Fruit fly (Drosophila melanogaster) whole organism, prepupa: ENCODE measurements around the gene CG42579.

Experiments
- Blimp-1 ChIP-seq: fragments of 200-800 bp; sonication (Bioruptor generic); optimal IDR thresholded peaks from 3 replicates; lab custom pipeline; 2017; ENCODE audit warnings: missing biosample characterization, missing genetic modification characterization, mild to moderate bottlenecking, moderate library complexity, missing genetic modification reagents
- CG11294 ChIP-seq: fragments of 200-800 bp; sonication (Bioruptor generic); IDR thresholded peaks from 2 replicates; pipeline ENCODE4 v1.3.6; 2022; ENCODE audit warnings: missing biosample characterization, missing genetic modification characterization
- CG11762 ChIP-seq: fragments of 200-800 bp; sonication (Bioruptor generic); optimal IDR thresholded peaks from 3 replicates; lab custom pipeline; 2016; ENCODE audit warnings: missing biosample characterization, missing genetic modification characterization; ENCODE audit not compliant: insufficient read depth
- CG11902 ChIP-seq: fragments of 200-800 bp; sonication (Bioruptor generic); optimal IDR thresholded peaks from 3 replicates; lab custom pipeline; 2016; ENCODE audit warnings: missing biosample characterization, missing genetic modification characterization
- CG16779 ChIP-seq: fragments of 200-800 bp; sonication (Bioruptor generic); optimal IDR thresholded peaks from 3 replicates; lab custom pipeline; 2017; ENCODE audit warnings: missing biosample characterization, mild to moderate bottlenecking, missing genetic modification characterization
- CG31627 ChIP-seq: fragments of 200-800 bp; sonication (Bioruptor generic); optimal IDR thresholded peaks from 3 replicates; lab custom pipeline; 2016; ENCODE audit warnings: missing biosample characterization, missing genetic modification characterization
- CG32006 ChIP-seq: fragments of 200-800 bp; sonication (Bioruptor generic); optimal IDR thresholded peaks from 3 replicates; lab custom pipeline; 2017; ENCODE audit warnings: missing biosample characterization, mild to moderate bottlenecking, missing genetic modification characterization
- CG34406 ChIP-seq: fragments of 200-800 bp; sonication (Bioruptor generic); optimal IDR thresholded peaks from 3 replicates; lab custom pipeline; 2016; ENCODE audit warnings: missing biosample characterization, missing genetic modification characterization
- CG3919 ChIP-seq: fragments of 200-800 bp; sonication (Bioruptor generic); optimal IDR thresholded peaks from 3 replicates; lab custom pipeline; 2016; ENCODE audit warnings: missing biosample characterization, missing genetic modification characterization
- CG4318 ChIP-seq: fragments of 200-800 bp; sonication (Bioruptor generic); optimal IDR thresholded peaks from 3 replicates; lab custom pipeline; 2017; ENCODE audit warnings: missing biosample characterization, mild to moderate bottlenecking, missing genetic modification characterization
- CG6163 ChIP-seq: fragments of 200-800 bp; sonication (Bioruptor generic); IDR thresholded peaks from 3 replicates; pipeline ENCODE4 v1.3.6; 2022; ENCODE audit warnings: missing biosample characterization, missing genetic modification characterization
- CG6276 ChIP-seq: fragments of 200-800 bp; sonication (Bioruptor generic); optimal IDR thresholded peaks from 2 replicates; lab custom pipeline; 2017; ENCODE audit warnings: missing biosample characterization, mild to moderate bottlenecking, missing genetic modification characterization
- CG6792 ChIP-seq: fragments of 200-800 bp; sonication (Bioruptor generic); optimal IDR thresholded peaks from 3 replicates; lab custom pipeline; 2016; ENCODE audit warnings: missing biosample characterization, missing genetic modification characterization
- CG6808 ChIP-seq: fragments of 200-800 bp; sonication (Bioruptor generic); optimal IDR thresholded peaks from 3 replicates; lab custom pipeline; 2017; ENCODE audit warnings: missing biosample characterization, missing genetic modification characterization, mild to moderate bottlenecking, moderate library complexity, missing genetic modification reagents
- CG6854 ChIP-seq: fragments of 200-800 bp; sonication (Bioruptor generic); optimal IDR thresholded peaks from 2 replicates; lab custom pipeline; 2017; ENCODE audit warnings: missing biosample characterization, mild to moderate bottlenecking, missing genetic modification characterization
- CG7368 ChIP-seq: fragments of 200-800 bp; sonication (Bioruptor generic); optimal IDR thresholded peaks from 3 replicates; lab custom pipeline; 2016; ENCODE audit warnings: missing biosample characterization, missing genetic modification characterization
- CG8119 ChIP-seq: fragments of 200-800 bp; sonication (Bioruptor generic); IDR thresholded peaks from 3 replicates; pipeline ENCODE4 v1.3.6; 2022; ENCODE audit warnings: missing biosample characterization, missing genetic modification characterization
- CG8319 ChIP-seq: fragments of 200-800 bp; sonication (Bioruptor generic); optimal IDR thresholded peaks from 3 replicates; lab custom pipeline; 2016; ENCODE audit warnings: missing biosample characterization, missing genetic modification characterization
- CG9139 ChIP-seq: fragments of 200-800 bp; sonication (Bioruptor generic); optimal IDR thresholded peaks from 3 replicates; lab custom pipeline; 2017; ENCODE audit warnings: missing biosample characterization, mild to moderate bottlenecking, missing genetic modification characterization
- Eip75B ChIP-seq: fragments of 200-800 bp; sonication (Bioruptor generic); optimal IDR thresholded peaks from 3 replicates; lab custom pipeline; 2016; ENCODE audit warnings: missing biosample characterization, missing genetic modification characterization
- Eip78C ChIP-seq: fragments of 200-800 bp; sonication (Bioruptor generic); peaks from one replicate; lab custom pipeline; 2016; ENCODE audit warnings: missing biosample characterization, missing genetic modification characterization
- Gug ChIP-seq: fragments of 200-800 bp; sonication (Bioruptor generic); IDR thresholded peaks from 2 replicates; pipeline ENCODE4 v1.3.6; 2022; ENCODE audit warnings: missing biosample characterization, missing genetic modification characterization
- Hr39 ChIP-seq: fragments of 200-800 bp; sonication (Bioruptor generic); optimal IDR thresholded peaks from 2 replicates; lab custom pipeline; 2016; ENCODE audit warnings: missing biosample characterization, missing genetic modification characterization
- Met ChIP-seq: fragments of 200-800 bp; sonication (Bioruptor generic); optimal IDR thresholded peaks from 3 replicates; lab custom pipeline; 2016; ENCODE audit warnings: missing biosample characterization, missing genetic modification characterization
- Smox ChIP-seq: fragments of 200-800 bp; sonication (Bioruptor generic); optimal IDR thresholded peaks from 3 replicates; lab custom pipeline; 2016; ENCODE audit warnings: missing biosample characterization, missing genetic modification characterization
- Sox102F ChIP-seq: fragments of 200-800 bp; sonication (Bioruptor generic); optimal IDR thresholded peaks from 2 replicates; lab custom pipeline; 2016; ENCODE audit warnings: missing biosample characterization, mild to moderate bottlenecking, missing genetic modification characterization
- Sox15 ChIP-seq: fragments of 200-800 bp; sonication (Bioruptor generic); optimal IDR thresholded peaks from 3 replicates; lab custom pipeline; 2016; ENCODE audit warnings: missing biosample characterization, missing genetic modification characterization
- achi ChIP-seq: fragments of 200-800 bp; sonication (Bioruptor generic); optimal IDR thresholded peaks from 3 replicates; lab custom pipeline; 2016; ENCODE audit warnings: missing biosample characterization, missing genetic modification characterization
- acj6 ChIP-seq: fragments of 200-800 bp; sonication (Bioruptor generic); optimal IDR thresholded peaks from 3 replicates; lab custom pipeline; 2016; ENCODE audit warnings: missing biosample characterization, missing genetic modification characterization
- cyc ChIP-seq: fragments of 200-800 bp; sonication (Bioruptor generic); optimal IDR thresholded peaks from 3 replicates; lab custom pipeline; 2016; ENCODE audit warnings: missing biosample characterization, missing genetic modification characterization
- dac ChIP-seq: fragments of 200-800 bp; sonication (Bioruptor generic); optimal IDR thresholded peaks from 2 replicates; lab custom pipeline; 2017; ENCODE audit warnings: missing biosample characterization, mild to moderate bottlenecking, missing genetic modification characterization
- eg ChIP-seq: fragments of 200-800 bp; sonication (Bioruptor generic); IDR thresholded peaks from 3 replicates; pipeline ENCODE4 v1.3.6; 2022; ENCODE audit warnings: missing biosample characterization, missing genetic modification characterization
- esn ChIP-seq: fragments of 200-800 bp; sonication (Bioruptor generic); optimal IDR thresholded peaks from 2 replicates; lab custom pipeline; 2016; ENCODE audit warnings: missing biosample characterization, mild to moderate bottlenecking, missing genetic modification characterization, moderate library complexity
- fd59A ChIP-seq: fragments of 200-800 bp; sonication (Bioruptor generic); optimal IDR thresholded peaks from 2 replicates; lab custom pipeline; 2017; ENCODE audit warnings: missing biosample characterization, mild to moderate bottlenecking, missing genetic modification characterization, missing genetic modification reagents
- fd85E ChIP-seq: fragments of 200-800 bp; sonication (Bioruptor generic); optimal IDR thresholded peaks from 3 replicates; lab custom pipeline; 2016; ENCODE audit warnings: missing biosample characterization, missing genetic modification characterization
- fkh ChIP-seq: fragments of 200-800 bp; sonication (Bioruptor generic); optimal IDR thresholded peaks from 3 replicates; lab custom pipeline; 2017; ENCODE audit warnings: missing biosample characterization, mild to moderate bottlenecking, missing genetic modification characterization, moderate library complexity
- lz ChIP-seq: fragments of 200-800 bp; sonication (Bioruptor generic); optimal IDR thresholded peaks from 3 replicates; lab custom pipeline; 2016; ENCODE audit warnings: missing biosample characterization, missing genetic modification characterization
- net ChIP-seq: fragments of 200-800 bp; sonication (Bioruptor generic); optimal IDR thresholded peaks from 3 replicates; lab custom pipeline; 2016; ENCODE audit warnings: missing biosample characterization, missing genetic modification characterization
- pdm3 ChIP-seq: fragments of 200-800 bp; sonication (Bioruptor generic); optimal IDR thresholded peaks from 3 replicates; lab custom pipeline; 2016; ENCODE audit warnings: missing biosample characterization, missing genetic modification characterization
- salr ChIP-seq, 2 experiments: fragments of 200-800 bp; sonication (Bioruptor generic); optimal IDR thresholded peaks; 3 replicates each; lab custom pipeline; 2016 to 2018; ENCODE audit warnings: missing biosample characterization in 2 of 2, missing genetic modification characterization in 2 of 2, mild to moderate bottlenecking in 1 of 2
- spab ChIP-seq: fragments of 200-800 bp; sonication (Bioruptor generic); optimal IDR thresholded peaks from 2 replicates; lab custom pipeline; 2017; ENCODE audit warnings: missing biosample characterization, mild to moderate bottlenecking, missing genetic modification characterization, missing genetic modification reagents
- ss ChIP-seq, 2 experiments: fragments of 200-800 bp; sonication (Bioruptor generic); optimal IDR thresholded peaks; 2 replicates in 1 of 2; 3 replicates in 1 of 2; lab custom pipeline; 2017 to 2018; ENCODE audit warnings: mild to moderate bottlenecking in 2 of 2, missing biosample characterization in 2 of 2, missing genetic modification characterization in 2 of 2, moderate library complexity in 1 of 2
- topi ChIP-seq: fragments of 200-800 bp; sonication (Bioruptor generic); optimal IDR thresholded peaks from 3 replicates; lab custom pipeline; 2016; ENCODE audit warnings: missing biosample characterization, missing genetic modification characterization

The CG42579 gene

dm6 chrX:20482790-20483564 lies 44.5 kb upstream of the CG42579 start (continued):
- peak; percentile 44 for TF ChIP-seq lz (GFP tag; lab: Kevin White, UChicago)
- TF ChIP-seq achi (GFP tag; lab: Kevin White, UChicago): peak; percentile 55
- TF ChIP-seq CG34406 (GFP tag; lab: Kevin White, UChicago): peak; percentile 51
- peak; percentile 52 for TF ChIP-seq Gug (GFP tag; lab: Robert Waterston, UW)
- peak; percentile 30 for TF ChIP-seq Eip75B (GFP tag; lab: Kevin White, UChicago)
- peak; percentile 15 for TF ChIP-seq CG7368 (GFP tag; lab: Kevin White, UChicago)
- no peak for TF ChIP-seq CG6792 (GFP tag; lab: Kevin White, UChicago)
- no peak for TF ChIP-seq CG6854 (GFP tag; lab: Kevin White, UChicago)
- peak; percentile 24 for TF ChIP-seq Met (GFP tag; lab: Kevin White, UChicago)
- TF ChIP-seq net: peak; percentile 38

- TF ChIP-seq CG6276 (GFP tag; lab: Kevin White, UChicago) (no peak), dac (GFP tag; lab: Kevin White, UChicago) (no peak), Eip75B (GFP tag; lab: Kevin White, UChicago) (no peak), CG8119 (GFP tag; lab: Robert Waterston, UW) (0 out of 3 replicates have a peak, but pooled peaks have one; percentile 22), CG32006 (GFP tag; lab: Kevin White, UChicago) (peak; percentile 36), fkh (no peak), CG31627 (no peak), acj6 (GFP tag; lab: Kevin White, UChicago) (no peak), salr (GFP tag; optimal IDR thresholded peaks at IDR 0.05; lab: Kevin White, UChicago) (no peak), cyc (GFP tag; lab: Kevin White, UChicago) (no peak), Eip78C (peak; percentile 23)
Measured at dm6 chrX:20485880-20486279, 41.6 kb upstream of the CG42579 start, which contains the start of gene CG15461. Gene CG15461, plus strand, starts transcription at chrX:20486180.

dm6 chrX:20488701-20489122 lies 38.7 kb upstream of the CG42579 start:
- TF ChIP-seq ss (GFP tag; optimal IDR thresholded peaks at IDR 0.05; lab: Kevin White, UChicago) (peak; percentile 68 to 72), CG34406 (GFP tag; lab: Kevin White, UChicago) (peak; percentile 59), Sox102F (GFP tag; lab: Kevin White, UChicago) (peak; percentile 57), acj6 (GFP tag; lab: Kevin White, UChicago) (peak; percentile 51), CG16779 (tag; lab: Kevin White, UChicago) (peak; percentile 39), eg (peak; percentile 51; the same call in 1 of the 3 replicates), Smox (peak; percentile 65), CG8119 (GFP tag; lab: Robert Waterston, UW) (peak; percentile 69), fkh (peak; percentile 24), pdm3 (GFP tag; lab: Kevin White, UChicago) (peak; percentile 76), Blimp-1 (peak; percentile 2), CG9139 (peak; percentile 35), Gug (GFP tag; lab: Robert Waterston, UW) (0 out of 2 replicates have a peak, but pooled peaks have one; percentile 35), topi (GFP tag; lab: Kevin White, UChicago) (peak; percentile 80), CG11902 (GFP tag; lab: Kevin White, UChicago) (peak; percentile 69), cyc (GFP tag; lab: Kevin White, UChicago) (peak; percentile 75), fd85E (GFP tag; lab: Kevin White, UChicago) (peak; percentile 20), CG11294 (GFP tag; lab: Robert Waterston, UW) (peak; percentile 15; the same call in 1 of the 2 replicates), CG11762 (peak; percentile 58), CG4318 (GFP tag; lab: Kevin White, UChicago) (peak; percentile 81), CG6163 (GFP tag; lab: Robert Waterston, UW) (0 out of 3 replicates have a peak, but pooled peaks have one; percentile 23), CG6808 (GFP tag; lab: Kevin White, UChicago) (peak; percentile 82), Met (GFP tag; lab: Kevin White, UChicago) (peak; percentile 76), fd59A (GFP tag; lab: Kevin White, UChicago) (peak; percentile 61), CG3919 (GFP tag; lab: Kevin White, UChicago) (peak; percentile 81), Hr39 (GFP tag; lab: Kevin White, UChicago) (peak; percentile 44), esn (peak; percentile 74), Sox15 (GFP tag; lab: Kevin White, UChicago) (peak; percentile 66), CG6276 (GFP tag; lab: Kevin White, UChicago) (peak; percentile 87), CG8319 (GFP tag; lab: Kevin White, UChicago) (peak; percentile 61), spab (GFP tag; lab: Kevin White, UChicago) (peak; percentile 76), salr (GFP tag; optimal IDR thresholded peaks at IDR 0.05; lab: Kevin White, UChicago) (peak in 1 of 2 experiments; percentile 73), achi (GFP tag; lab: Kevin White, UChicago) (peak; percentile 64), dac (GFP tag; lab: Kevin White, UChicago) (peak; percentile 83)
